Fruit fly (Drosophila melanogaster): ENCODE results near the gene Pus1.

Pus1 gene

DNA sequence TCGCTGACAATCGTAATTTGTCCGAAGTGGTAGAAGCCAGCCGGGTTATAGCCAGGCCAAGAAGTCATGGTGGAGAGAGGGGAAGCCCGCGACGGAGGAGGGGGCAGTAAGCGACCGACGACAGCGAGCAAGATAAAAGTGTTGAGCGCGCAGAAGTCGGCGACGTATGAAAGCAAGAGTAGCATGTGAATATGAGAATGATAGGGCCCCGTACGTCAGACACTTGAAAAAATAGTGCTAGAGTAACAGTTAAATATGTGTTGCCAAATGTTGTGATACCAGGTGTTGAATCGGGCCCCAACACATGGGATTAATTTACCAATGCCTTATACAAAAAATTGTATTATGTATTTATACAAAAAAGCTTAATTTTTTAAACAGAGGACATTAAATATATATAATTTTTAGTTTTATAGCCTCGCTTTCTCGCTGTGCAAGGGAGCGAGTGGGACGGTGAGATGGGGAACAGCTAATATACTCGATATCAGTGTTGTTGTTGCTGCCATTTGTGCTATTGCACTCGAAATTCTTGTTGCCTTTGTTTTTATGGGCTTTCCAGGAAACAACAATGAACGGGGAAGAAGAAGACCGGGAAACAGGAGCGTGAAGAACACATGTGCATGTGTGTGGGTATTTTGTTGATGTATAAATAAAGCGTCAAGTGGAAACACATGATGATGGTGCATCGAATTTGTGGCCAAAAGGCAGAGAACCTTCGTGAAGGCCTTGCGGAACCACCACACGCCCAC lies 42.4 kb downstream of the Pus1 start (continued):
- TF ChIP-seq CG3847 (GFP tag; IDR thresholded peaks at IDR 0.05) (peak; percentile 81), vfl (GFP tag; optimal IDR thresholded peaks at IDR 0.05) (peak; percentile 21), CG10431 (GFP tag; optimal IDR thresholded peaks at IDR 0.05) (peak; percentile 55), Pdp1 (GFP tag; optimal IDR thresholded peaks at IDR 0.05) (peak in 1 of 2 experiments; percentile 63), croc (GFP tag; conservative IDR thresholded peaks at IDR 0.05) (peak; percentile 79), CG34224 (GFP tag; IDR thresholded peaks at IDR 0.05; ENCODE audit: partially characterized antibody) (no peak), Dek (tag; optimal IDR thresholded peaks at IDR 0.05) (peak; percentile 67), inv (GFP tag; IDR thresholded peaks at IDR 0.05; ENCODE audit: partially characterized antibody) (no peak), pros (GFP tag; optimal IDR thresholded peaks at IDR 0.05) (no peak), CG6791 (GFP tag; IDR thresholded peaks at IDR 0.05; ENCODE audit: partially characterized antibody) (0 out of 3 replicates have a peak, but pooled peaks have one; percentile 5), CG9727 (GFP tag; optimal IDR thresholded peaks at IDR 0.05) (peak; percentile 86), crc (GFP tag; optimal IDR thresholded peaks at IDR 0.05) (no peak), CG13624 (GFP tag; optimal IDR thresholded peaks at IDR 0.05) (no peak), CG17829 (tag; optimal IDR thresholded peaks at IDR 0.05) (peak; percentile 92), CG8089 (GFP tag; optimal IDR thresholded peaks at IDR 0.05) (no peak), Ets65A (GFP tag) (peak; percentile 95), psq (GFP tag; optimal IDR thresholded peaks at IDR 0.05) (peak; percentile 69), Nf-YA (GFP tag; IDR thresholded peaks at IDR 0.05) (peak; percentile 66), dan (GFP tag; IDR thresholded peaks at IDR 0.05) (peak; percentile 62; the same call in 1 of the 2 replicates), oc (tag; optimal IDR thresholded peaks at IDR 0.05) (peak; percentile 82), CG12659 (GFP tag; optimal IDR thresholded peaks at IDR 0.05) (peak; percentile 85), crp (GFP tag; optimal IDR thresholded peaks at IDR 0.05) (peak in 1 of 2 experiments; percentile 21), CG15011 (GFP tag; optimal IDR thresholded peaks at IDR 0.05) (peak; percentile 62), CG14014 (GFP tag; IDR thresholded peaks at IDR 0.05) (peak; percentile 85), dimm (GFP tag; IDR thresholded peaks at IDR 0.05) (peak; percentile 50), klu (GFP tag; IDR thresholded peaks at IDR 0.05) (peak; percentile 71), CG5180 (GFP tag; optimal IDR thresholded peaks at IDR 0.05) (peak; percentile 89), pan (optimal IDR thresholded peaks at IDR 0.05) (no peak), pan (GFP tag; optimal IDR thresholded peaks at IDR 0.05 in 1 of 2, IDR thresholded peaks at IDR 0.05 in 1 of 2) (peak in 1 of 2 experiments; percentile 77), Doc2 (GFP tag; IDR thresholded peaks at IDR 0.05) (0 out of 2 replicates have a peak, but pooled peaks have one; percentile 6), gsb-n (tag; optimal IDR thresholded peaks at IDR 0.05) (peak; percentile 71), ci (GFP tag; IDR thresholded peaks at IDR 0.05) (peak; percentile 81), luna (GFP tag; optimal IDR thresholded peaks at IDR 0.05) (no peak), shn (GFP tag; optimal IDR thresholded peaks at IDR 0.05) (peak; percentile 21), phol (tag; optimal IDR thresholded peaks at IDR 0.05) (peak; percentile 90), zf30C (GFP tag; optimal IDR thresholded peaks at IDR 0.05) (peak; percentile 97), Mrtf (GFP tag; IDR thresholded peaks at IDR 0.05) (peak; percentile 78), onecut (GFP tag; IDR thresholded peaks at IDR 0.05) (peak; percentile 82), lola (GFP tag; optimal IDR thresholded peaks at IDR 0.05) (peak in 1 of 3 experiments; percentile 82), CG9797 (GFP tag; optimal IDR thresholded peaks at IDR 0.05) (no peak), wdn (GFP tag; IDR thresholded peaks at IDR 0.05) (no peak), CG6175 (GFP tag; IDR thresholded peaks at IDR 0.05) (peak; percentile 64; the same call in 1 of the 3 replicates), Doc3 (GFP tag; IDR thresholded peaks at IDR 0.05; ENCODE audit: partially characterized antibody) (no peak), cg (GFP tag; optimal IDR thresholded peaks at IDR 0.05) (no peak), ttk (GFP tag; IDR thresholded peaks at IDR 0.05) (peak; percentile 77), CG18619 (GFP tag; optimal IDR thresholded peaks at IDR 0.05) (peak; percentile 86), usp (GFP tag; optimal IDR thresholded peaks at IDR 0.05) (no peak), ash1 (GFP tag; optimal IDR thresholded peaks at IDR 0.05) (no peak), Asciz (GFP tag; optimal IDR thresholded peaks at IDR 0.05) (peak; percentile 75)

Measured in whole organism, embryonic.